Fruit fly (Drosophila melanogaster): ENCODE data around the gene CG18088.

Gene CG18088

dm6 chr2L:8946718-8947316, 20.5 kb upstream of the CG18088 start, which contains the start of gene CG46397 (continued):
- TF ChIP-seq CG11504 (tag; optimal IDR thresholded peaks at IDR 0.05) = no peak
- peak; percentile 94 for TF ChIP-seq exex (tag; optimal IDR thresholded peaks at IDR 0.05)
- no peak for TF ChIP-seq Dref (GFP tag; IDR thresholded peaks at IDR 0.05)
- TF ChIP-seq mirr (GFP tag; optimal IDR thresholded peaks at IDR 0.05) = peak; percentile 83
- no peak for TF ChIP-seq shn (GFP tag; optimal IDR thresholded peaks at IDR 0.05)
- no peak for TF ChIP-seq tgo (GFP tag; IDR thresholded peaks at IDR 0.05)

dm6 chr2L:8947989-8948388, 19.3 kb upstream of the CG18088 start:
- TF ChIP-seq CG2678 (tag; optimal IDR thresholded peaks at IDR 0.05) (peak; percentile 47), Pdp1 (GFP tag; optimal IDR thresholded peaks at IDR 0.05) (peak in 1 of 2 experiments; percentile 88), CG10565 (GFP tag; optimal IDR thresholded peaks at IDR 0.05) (no peak), Atf6 (GFP tag; IDR thresholded peaks at IDR 0.05) (no peak), croc (GFP tag; conservative IDR thresholded peaks at IDR 0.05) (no peak), ttk (GFP tag; IDR thresholded peaks at IDR 0.05) (no peak), CG13296 (GFP tag; optimal IDR thresholded peaks at IDR 0.05) (peak; percentile 54), CG4730 (GFP tag; IDR thresholded peaks at IDR 0.05) (no peak), Nf-YC (tag; optimal IDR thresholded peaks at IDR 0.05) (peak; percentile 25), CG10959 (GFP tag; IDR thresholded peaks at IDR 0.05) (no peak), PHDP (tag; optimal IDR thresholded peaks at IDR 0.05) (peak; percentile 3), CG34376 (GFP tag; optimal IDR thresholded peaks at IDR 0.05) (peak; percentile 0), disco-r (GFP tag; optimal IDR thresholded peaks at IDR 0.05) (no peak), mirr (GFP tag; optimal IDR thresholded peaks at IDR 0.05) (peak; percentile 35), exex (tag; optimal IDR thresholded peaks at IDR 0.05) (peak; percentile 50), Xrp1 (GFP tag; IDR thresholded peaks at IDR 0.05) (no peak), CG15269 (tag; optimal IDR thresholded peaks at IDR 0.05) (peak; percentile 5), CG10543 (GFP tag; optimal IDR thresholded peaks at IDR 0.05) (peak; percentile 38), Hmr (GFP tag; optimal IDR thresholded peaks at IDR 0.05) (no peak), sd (tag; optimal IDR thresholded peaks at IDR 0.05) (peak; percentile 29), CG13894 (tag; optimal IDR thresholded peaks at IDR 0.05) (peak; percentile 58), CG11247 (GFP tag; IDR thresholded peaks at IDR 0.05) (no peak), CG12769 (tag; optimal IDR thresholded peaks at IDR 0.05) (no peak), sug (tag; optimal IDR thresholded peaks at IDR 0.05) (peak; percentile 16), Bdp1 (GFP tag; optimal IDR thresholded peaks at IDR 0.05) (no peak)

DNA sequence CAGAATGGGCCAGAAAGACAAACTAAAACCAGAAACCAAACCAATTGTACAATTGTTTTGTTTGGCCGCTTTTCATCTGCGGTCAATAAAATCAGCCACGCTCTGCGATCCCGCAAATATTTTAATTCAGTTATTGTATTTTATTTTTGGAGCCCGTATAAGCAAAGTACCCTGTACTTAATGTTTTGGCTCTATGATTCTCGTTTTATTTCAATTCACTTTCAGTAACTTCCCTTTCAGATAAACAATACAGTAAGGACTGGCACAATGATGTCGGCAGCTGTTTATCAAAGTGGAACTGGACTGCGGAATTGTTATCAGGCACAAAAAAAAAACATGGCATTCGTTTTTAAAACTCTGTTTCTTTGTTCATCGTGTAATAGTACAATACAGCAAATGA, 18.7 kb upstream of the CG18088 start:
- TF ChIP-seq CG10147 (GFP tag; optimal IDR thresholded peaks at IDR 0.05) = no peak
- TF ChIP-seq sens (GFP tag) = peak; percentile 57
- TF ChIP-seq Six4 (GFP tag; optimal IDR thresholded peaks at IDR 0.05) = no peak
- TF ChIP-seq CG16815 (GFP tag; optimal IDR thresholded peaks at IDR 0.05) = no peak
- TF ChIP-seq grau (tag; optimal IDR thresholded peaks at IDR 0.05) = peak; percentile 51
- no peak for TF ChIP-seq Hr78 (GFP tag; optimal IDR thresholded peaks at IDR 0.05)
- no peak for TF ChIP-seq dan (GFP tag; IDR thresholded peaks at IDR 0.05)
- no peak for TF ChIP-seq ken (GFP tag; IDR thresholded peaks at IDR 0.05)
- no peak for TF ChIP-seq ash1 (GFP tag; optimal IDR thresholded peaks at IDR 0.05)
- no peak for TF ChIP-seq CG9215 (GFP tag; IDR thresholded peaks at IDR 0.05)
- peak; percentile 2 for TF ChIP-seq D19B (GFP tag; optimal IDR thresholded peaks at IDR 0.05)
- TF ChIP-seq CG4730 (GFP tag; IDR thresholded peaks at IDR 0.05) = no peak
- TF ChIP-seq CG15479 (GFP tag; optimal IDR thresholded peaks at IDR 0.05) = peak; percentile 21
- no peak for TF ChIP-seq CG11723 (GFP tag; optimal IDR thresholded peaks at IDR 0.05)
- TF ChIP-seq row (GFP tag; IDR thresholded peaks at IDR 0.05) = 0 out of 3 replicates have a peak, but pooled peaks have one; percentile 10

All from whole organism, embryonic.